Worm (Caenorhabditis elegans) whole organism, L4/young adult: ENCODE results near the gene fbxa-179.

Experiments used
- W03F9.2 ChIP-seq: fragments of 150-350 bp; optimal IDR thresholded peaks from 2 replicates; lab custom pipeline; 2014; ENCODE audit warnings: missing biosample characterization, missing genetic modification characterization
- dao-5 ChIP-seq: sonication (generic microtip); optimal IDR thresholded peaks from 2 replicates; lab custom pipeline; 2016; ENCODE audit warnings: missing genotype, missing genetic modification characterization, moderate library complexity, missing compliant biosample characterization
- him-1 ChIP-seq: sonication (generic microtip); optimal IDR thresholded peaks from 2 replicates; lab custom pipeline; 2016; ENCODE audit warnings: missing genotype, missing genetic modification reagents, missing genetic modification characterization, missing compliant biosample characterization

ce11 chrX:14430436-14430835, 17.8 kb upstream of the fbxa-179 start:
- no peak for TF ChIP-seq dao-5 (tag; lab: Kevin White, UChicago)
- no peak for TF ChIP-seq W03F9.2 (tag; lab: Kevin White, UChicago)
- no peak for TF ChIP-seq him-1 (tag; lab: Kevin White, UChicago)
